Worm (Caenorhabditis elegans): ENCODE results near the gene F11G11.14.

DNA sequence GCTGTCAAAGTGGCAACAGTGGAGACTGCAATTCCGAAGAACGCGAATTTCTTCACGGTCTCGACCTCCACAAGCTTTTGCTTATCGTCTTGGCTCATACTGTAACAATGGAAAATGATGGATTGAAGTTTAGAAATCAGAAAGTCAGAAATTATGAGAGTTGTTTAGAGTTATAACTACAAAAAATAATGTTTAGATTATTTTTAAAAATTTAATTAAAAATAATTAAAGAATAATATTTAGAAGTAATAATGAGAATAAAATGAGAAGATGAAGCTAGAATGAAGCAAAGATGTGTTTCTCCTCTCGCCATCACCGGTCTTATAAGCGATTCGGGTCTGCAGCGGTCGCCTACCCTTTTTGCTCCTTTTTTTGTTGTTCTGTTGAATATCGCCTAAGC, 9.5 kb downstream of the F11G11.14 start, which contains the start of gene col-73:
- TF ChIP-seq elt-1 (tag; optimal IDR thresholded peaks at IDR 0.05) (no peak), ceh-16 (tag; optimal IDR thresholded peaks at IDR 0.05) (no peak), Y55F3AM.14 (GFP tag; optimal IDR thresholded peaks at IDR 0.05) (no peak), snpc-4 (tag; optimal IDR thresholded peaks at IDR 0.05) (no peak), unc-62 (GFP tag; optimal IDR thresholded peaks at IDR 0.05) (no peak), nhr-25 (tag; optimal IDR thresholded peaks at IDR 0.05) (no peak), nhr-6 (tag; optimal IDR thresholded peaks at IDR 0.05) (no peak), mab-5 (tag; optimal IDR thresholded peaks at IDR 0.05) (no peak), aly-2 (tag; optimal IDR thresholded peaks at IDR 0.05) (no peak)

Measured in whole organism, L2 larva.